Worm (Caenorhabditis elegans) whole organism, dauer: ENCODE data around the gene T21B4.15.
"Not testable (repeated sequence)": the region's sequence is repeated elsewhere in the genome, so short reads cannot be mapped to it uniquely, and the experiment has no call there.

Experiments
- unc-62 ChIP-seq: sonication (generic microtip); optimal IDR thresholded peaks from 2 replicates; lab custom pipeline; 2017; ENCODE audit warnings: missing biosample characterization, missing genetic modification reagents, missing genetic modification characterization

T21B4.15 gene

DNA sequence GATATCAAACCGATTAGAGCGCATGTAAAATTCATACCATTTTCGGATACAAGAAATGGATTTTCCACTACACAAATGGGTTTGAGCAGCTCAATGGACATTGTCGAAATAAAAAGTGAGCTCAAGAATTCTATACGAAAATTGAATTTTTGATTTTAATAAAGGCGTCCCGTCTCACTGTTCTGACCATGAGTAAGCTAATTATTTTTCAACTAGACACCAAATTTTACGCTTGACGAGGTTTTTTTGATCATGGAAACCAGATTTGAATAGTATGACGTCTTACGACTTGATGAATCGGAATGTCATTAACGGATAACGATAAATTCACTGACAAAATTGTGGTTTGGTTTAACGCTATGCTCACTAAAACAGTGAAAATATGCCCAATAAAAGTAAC, 26.3 kb downstream of the T21B4.15 start, which contains the start of gene srh-61:
srh-61 (minus strand) TSS at position 101 of the 400 bp plus-strand sequence.
- no peak for TF ChIP-seq unc-62 (GFP tag; lab: Kevin White, UChicago)

DNA sequence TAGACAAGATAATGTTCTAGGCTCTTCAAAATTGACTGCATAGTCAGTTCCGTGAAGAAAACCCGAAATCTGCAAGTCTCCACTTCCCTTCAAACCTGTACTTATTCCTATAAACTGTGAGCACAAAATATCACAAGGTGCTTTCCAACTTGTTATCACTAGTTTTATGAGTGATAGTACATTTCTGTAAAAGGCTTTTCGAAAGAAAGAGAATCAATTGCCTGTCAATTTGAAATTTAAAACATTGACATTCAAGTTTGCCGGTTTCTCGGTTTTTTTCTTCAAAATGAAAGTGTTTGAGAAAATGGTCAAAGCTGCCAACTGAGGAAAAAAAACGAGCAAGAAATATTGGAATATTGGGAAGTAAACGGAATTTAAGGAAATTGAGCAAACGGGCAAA, 28.0 kb downstream of the T21B4.15 start:
- no peak for TF ChIP-seq unc-62 (GFP tag; lab: Kevin White, UChicago)

DNA sequence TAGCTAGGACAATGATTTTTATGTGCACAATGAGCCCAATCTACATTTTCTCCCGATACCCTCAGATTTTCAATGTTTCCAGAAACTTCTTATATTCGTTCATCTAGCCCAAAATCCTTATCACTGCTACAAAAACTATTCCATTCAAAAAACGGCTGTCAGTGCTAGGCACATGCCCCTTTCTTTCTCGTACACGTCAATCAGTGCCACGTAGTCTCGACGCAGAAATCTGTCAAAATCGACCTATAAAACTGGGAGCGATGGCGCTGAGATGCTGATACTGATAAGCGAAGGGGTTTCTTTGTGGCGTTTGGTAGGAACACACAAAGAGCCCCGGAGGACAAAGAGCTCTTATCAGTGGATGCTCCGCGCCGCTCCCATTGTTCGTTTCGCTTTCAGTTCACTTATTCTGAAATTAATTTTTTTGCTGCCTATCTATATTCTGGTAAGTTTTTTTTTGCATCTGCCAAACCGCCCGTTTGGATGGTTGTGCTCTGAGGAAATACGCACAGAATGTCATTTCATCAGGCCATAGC, 28.9 kb downstream of the T21B4.15 start, which contains the start of gene srh-70:
srh-70 (minus strand) TSS at position 51 of the 536 bp plus-strand sequence.
- TF ChIP-seq unc-62 (GFP tag; lab: Kevin White, UChicago), result no peak

DNA sequence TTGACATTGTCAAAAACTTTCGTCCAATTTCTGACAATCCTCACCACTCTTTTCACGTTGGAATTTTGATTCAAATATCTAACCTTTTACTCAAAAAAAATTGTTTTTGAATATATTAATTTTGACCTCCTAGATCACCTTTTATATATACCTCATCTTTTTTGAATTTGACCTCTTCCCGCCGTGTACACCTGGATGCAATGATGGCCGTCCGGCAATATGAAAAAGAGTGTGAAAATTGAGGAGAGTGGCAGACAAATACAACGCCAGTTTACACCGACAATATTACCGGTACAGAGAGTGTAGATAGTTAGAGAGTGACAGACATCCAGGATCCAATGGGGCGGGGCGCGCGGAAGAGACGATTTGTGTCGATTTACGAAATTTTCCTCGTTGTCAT, 29.6 kb downstream of the T21B4.15 start, which contains the start of gene ceh-99:
ceh-99 (plus strand) TSS at position 366 of the 400 bp plus-strand sequence.
- TF ChIP-seq unc-62 (GFP tag; lab: Kevin White, UChicago), result no peak

DNA sequence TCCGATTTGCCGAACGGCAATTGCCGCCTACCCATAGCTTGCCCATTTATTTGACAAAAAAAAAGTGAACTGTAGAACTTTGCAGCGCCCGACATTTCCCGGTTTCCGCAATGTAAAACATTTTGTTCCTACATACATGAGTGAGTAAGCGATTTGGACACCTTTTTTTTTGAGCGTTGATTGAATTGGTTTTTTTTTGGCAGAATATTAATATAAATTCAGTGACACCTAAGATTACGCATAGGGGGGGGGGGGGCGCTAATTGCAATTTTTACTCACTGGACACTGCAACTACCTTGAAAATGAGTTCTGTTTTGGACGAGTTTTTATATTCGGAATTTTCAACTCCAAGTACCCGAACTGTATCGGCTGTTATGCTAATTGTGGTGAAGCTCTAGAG, 35.5 kb downstream of the T21B4.15 start, which contains the start of gene srx-118:
srx-118 (plus strand) TSS at position 301 of the 400 bp plus-strand sequence.
- no peak for TF ChIP-seq unc-62 (GFP tag; lab: Kevin White, UChicago)

DNA sequence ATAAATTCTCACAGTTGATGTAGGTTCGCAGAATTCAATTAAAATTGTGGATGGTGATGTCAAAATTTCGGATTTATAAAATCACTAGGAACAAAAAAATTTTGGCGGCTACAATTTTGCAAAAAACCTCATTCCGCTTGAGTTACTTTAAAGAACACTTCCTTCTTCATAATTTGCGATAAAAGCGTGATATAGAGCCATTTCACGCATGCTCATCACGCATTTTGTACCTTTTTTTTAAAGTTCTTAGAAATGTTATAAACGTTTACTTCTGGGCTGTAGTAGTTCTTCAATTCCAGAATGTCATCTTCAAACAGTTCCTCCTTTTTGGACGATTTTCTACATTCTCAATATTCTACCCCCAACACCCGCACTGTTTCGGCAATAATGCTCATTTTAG, 37.9 kb downstream of the T21B4.15 start, which contains the start of gene srx-119:
srx-119 (plus strand) TSS at position 301 of the 400 bp plus-strand sequence.
- no peak for TF ChIP-seq unc-62 (GFP tag; lab: Kevin White, UChicago)

DNA sequence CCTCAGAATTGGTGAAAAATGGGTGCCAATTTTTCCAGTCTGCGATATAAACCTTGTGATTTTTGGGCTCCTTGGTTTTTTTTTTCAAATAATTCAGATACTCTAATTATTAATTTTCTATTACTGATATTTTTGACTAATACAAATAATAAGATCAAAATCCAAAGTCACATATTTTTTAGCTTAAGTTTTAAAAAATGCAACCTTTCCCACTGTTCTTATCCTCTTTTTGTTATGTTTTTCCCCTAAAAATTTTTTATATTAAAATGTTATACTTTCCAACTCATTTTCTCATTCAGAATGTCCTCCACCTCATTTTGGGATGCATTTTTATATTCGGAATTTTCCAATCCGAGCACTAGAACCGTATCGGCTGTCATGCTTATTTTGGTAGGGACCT, 41.0 kb downstream of the T21B4.15 start, which contains the start of gene srx-120:
srx-120 (plus strand) TSS at position 301 of the 400 bp plus-strand sequence.
- no peak for TF ChIP-seq unc-62 (GFP tag; lab: Kevin White, UChicago)

DNA sequence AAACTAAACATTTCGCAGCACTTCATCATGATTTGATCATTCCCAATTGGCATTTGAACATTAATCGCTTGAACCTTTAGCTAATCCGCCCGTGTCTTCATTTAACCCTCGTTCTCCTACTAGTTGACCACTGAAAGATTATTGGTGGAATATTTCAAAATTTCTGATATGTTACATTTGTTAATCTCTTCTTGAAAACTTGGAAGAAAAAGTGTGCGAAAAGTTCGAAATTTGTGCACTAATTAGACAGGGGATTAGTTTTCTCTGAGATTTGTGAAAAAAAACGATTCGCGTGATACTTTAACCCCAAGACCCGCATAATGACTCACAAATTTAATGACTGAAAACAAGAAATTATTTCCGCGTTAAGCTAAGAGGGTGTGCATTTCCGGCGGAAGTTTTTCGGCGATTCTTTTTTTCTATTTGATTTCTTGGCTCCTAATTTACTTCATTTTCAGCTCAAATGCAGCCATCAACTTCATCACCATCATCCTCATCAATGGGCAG, 45.3 kb downstream of the T21B4.15 start, which contains the start of gene nimk-1:
nimk-1 (plus strand) TSS at position 457 of the 507 bp plus-strand sequence.
- no peak for TF ChIP-seq unc-62 (GFP tag; lab: Kevin White, UChicago)

DNA sequence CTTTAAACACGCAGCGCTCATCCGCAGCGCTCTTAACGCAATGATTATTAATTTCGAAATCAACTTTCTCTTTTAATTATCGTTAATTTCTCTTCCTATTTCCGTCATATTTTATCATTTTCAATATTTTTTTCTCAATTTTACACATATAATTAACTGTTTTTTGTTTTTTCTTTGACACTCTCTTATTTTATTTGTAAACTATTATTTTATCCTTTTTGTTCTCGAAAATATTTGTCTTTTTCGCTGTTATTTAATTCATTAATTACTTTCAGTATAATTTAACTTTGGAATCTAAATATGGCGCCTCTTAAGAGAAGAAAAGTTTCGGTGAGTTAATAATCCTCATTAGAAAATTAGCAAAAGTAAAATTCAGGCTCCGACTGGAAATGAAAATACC, 46.2 kb downstream of the T21B4.15 start, which contains the start of gene F49C5.3:
F49C5.3 (plus strand) TSS at position 301 of the 400 bp plus-strand sequence.
- not testable (repeated sequence) for TF ChIP-seq unc-62 (GFP tag; lab: Kevin White, UChicago)

DNA sequence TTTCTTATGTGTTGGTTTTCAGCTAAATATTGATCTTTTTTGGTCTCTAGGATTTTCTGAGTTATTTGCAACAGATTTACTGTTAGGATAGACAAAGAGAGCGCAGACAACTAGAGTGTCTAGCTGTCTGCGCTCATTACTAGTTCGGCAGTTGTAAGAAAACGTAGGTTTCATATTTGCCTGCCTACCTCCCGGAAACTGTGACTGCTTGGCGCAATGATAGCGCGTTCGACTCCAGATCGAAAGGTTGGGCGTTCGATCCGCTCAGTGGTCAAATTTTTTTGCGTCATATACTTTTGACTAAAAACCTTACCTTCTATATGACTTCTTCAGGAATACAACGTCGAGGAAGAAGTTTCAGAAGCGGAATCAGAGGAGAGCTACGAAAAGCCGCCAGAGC, 49.4 kb downstream of the T21B4.15 start:
- TF ChIP-seq unc-62 (GFP tag; lab: Kevin White, UChicago), result no peak
